Worm (Caenorhabditis elegans) whole organism, midembryonic: Measurements from ENCODE around the gene Y53C12A.7.

Experiments used
- flt-1 ChIP-seq: fragments of 200-800 bp; sonication (Bioruptor generic); IDR thresholded peaks from 2 replicates; pipeline ENCODE4 v1.3.6; 2022; ENCODE audit warnings: missing genetic modification characterization, missing compliant biosample characterization
- ztf-23 ChIP-seq: fragments of 200-800 bp; sonication (Bioruptor generic); IDR thresholded peaks from 2 replicates; pipeline ENCODE4 v1.3.6; 2022; ENCODE audit warnings: missing genetic modification reagents, missing genetic modification characterization, missing compliant biosample characterization

- TF ChIP-seq ztf-23 (GFP tag; lab: Robert Waterston, UW) (no peak), flt-1 (GFP tag; lab: Robert Waterston, UW) (0 out of 2 replicates have a peak, but pooled peaks have one; percentile 11)
Measured at ce11 chrII:9746069-9746468, 45.7 kb downstream of the Y53C12A.7 start, which contains the start of the genes Y53C12B.1 and nos-3.
